Worm (Caenorhabditis elegans) whole organism, L1 larva: ENCODE data around the gene srx-120.

ENCODE experiments used
- C04F5.9 ChIP-seq: sonication (generic microtip); optimal IDR thresholded peaks from 2 replicates; lab custom pipeline; 2016; ENCODE audit warnings: missing genetic modification characterization, missing compliant biosample characterization
- Y116A8C.19 ChIP-seq: sonication (generic microtip); optimal IDR thresholded peaks from 2 replicates; lab custom pipeline; 2016; ENCODE audit warnings: missing compliant biosample characterization, missing genetic modification characterization, borderline replicate concordance
- aly-2 ChIP-seq: fragments of 150-350 bp; optimal IDR thresholded peaks from 2 replicates; lab custom pipeline; 2014; ENCODE audit warnings: missing biosample characterization, missing genetic modification characterization
- ama-1 ChIP-seq: fragments of 150-350 bp; optimal IDR thresholded peaks from 2 replicates; lab custom pipeline; 2014
- ceh-82 ChIP-seq, 3 experiments: fragments of 150-350 bp in 1 of 3; sonication (generic microtip) in 2 of 3; optimal IDR thresholded peaks; 2 replicates each; lab custom pipeline; 2014 to 2017; ENCODE audit warnings: missing biosample characterization in 3 of 3, missing genetic modification characterization in 3 of 3
- dpl-1 ChIP-seq, 3 experiments: fragments of 150-350 bp in 2 of 3; sonication (generic microtip) in 1 of 3; optimal IDR thresholded peaks; 2 replicates each; lab custom pipeline; 2014 to 2017; ENCODE audit warnings: missing biosample characterization in 3 of 3, missing genetic modification characterization in 3 of 3, missing genetic modification reagents in 3 of 3
- efl-1 ChIP-seq, 4 experiments: fragments of 150-350 bp; optimal IDR thresholded peaks in 3 of 4; peaks in 1 of 4; 1 replicate in 1 of 4; 2 replicates in 3 of 4; lab custom pipeline; 2014; ENCODE audit warnings: missing biosample characterization in 2 of 4, missing genetic modification characterization in 2 of 4, missing genetic modification reagents in 2 of 4
- efl-3 ChIP-seq: fragments of 200-800 bp; sonication (Bioruptor generic); optimal IDR thresholded peaks from 2 replicates; lab custom pipeline; 2018; ENCODE audit warnings: mild to moderate bottlenecking, missing genetic modification characterization, missing compliant biosample characterization
- elt-2 ChIP-seq: sonication (generic microtip); optimal IDR thresholded peaks from 2 replicates; lab custom pipeline; 2016; ENCODE audit warnings: missing genetic modification characterization, mild to moderate bottlenecking, inconsistent platforms, missing compliant biosample characterization, missing genetic modification reagents
- elt-3 ChIP-seq, 6 experiments: fragments of 150-350 bp in 1 of 6; sonication (generic microtip); optimal IDR thresholded peaks; 2 replicates each; lab custom pipeline; 2017 to 2018; ENCODE audit warnings: missing biosample characterization in 6 of 6, missing genetic modification characterization in 6 of 6, inconsistent platforms in 1 of 6
- fkh-4 ChIP-seq: sonication (generic microtip); optimal IDR thresholded peaks from 2 replicates; lab custom pipeline; 2016; ENCODE audit warnings: missing compliant biosample characterization, missing genetic modification characterization, borderline replicate concordance
- fos-1 ChIP-seq: fragments of 150-350 bp; optimal IDR thresholded peaks from 2 replicates; lab custom pipeline; 2014; ENCODE audit warnings: missing biosample characterization, missing genetic modification characterization
- hlh-17 ChIP-seq: fragments of 200-800 bp; sonication (Bioruptor generic); optimal IDR thresholded peaks from 2 replicates; lab custom pipeline; 2018; ENCODE audit warnings: missing genetic modification characterization, mild to moderate bottlenecking, missing compliant biosample characterization, moderate library complexity, borderline replicate concordance
- lin-13 ChIP-seq: fragments of 150-350 bp; optimal IDR thresholded peaks from 2 replicates; lab custom pipeline; 2014; ENCODE audit warnings: missing biosample characterization, missing genetic modification reagents, missing genetic modification characterization
- lin-35 ChIP-seq, 2 experiments: fragments of 150-350 bp; optimal IDR thresholded peaks; 2 replicates each; lab custom pipeline; 2014; ENCODE audit warnings: missing biosample characterization in 2 of 2, missing genetic modification characterization in 2 of 2, missing genetic modification reagents in 2 of 2
- lin-39 ChIP-seq: fragments of 150-350 bp; optimal IDR thresholded peaks from 2 replicates; lab custom pipeline; 2014; ENCODE audit warnings: missing biosample characterization, missing genetic modification reagents, missing genetic modification characterization
- lir-3 ChIP-seq: sonication (generic microtip); optimal IDR thresholded peaks from 2 replicates; lab custom pipeline; 2016; ENCODE audit warnings: mild to moderate bottlenecking, missing genetic modification characterization, moderate library complexity, missing compliant biosample characterization; ENCODE audit not compliant: poor library complexity
- nhr-11 ChIP-seq: fragments of 150-350 bp; optimal IDR thresholded peaks from 2 replicates; lab custom pipeline; 2014; ENCODE audit warnings: missing biosample characterization, missing genetic modification characterization
- nhr-28 ChIP-seq: fragments of 150-350 bp; optimal IDR thresholded peaks from 2 replicates; lab custom pipeline; 2014; ENCODE audit warnings: missing biosample characterization, missing genetic modification characterization
- nhr-76 ChIP-seq: sonication (generic microtip); optimal IDR thresholded peaks from 2 replicates; lab custom pipeline; 2017; ENCODE audit warnings: missing biosample characterization, missing genetic modification characterization
- nhr-77 ChIP-seq: fragments of 150-350 bp; optimal IDR thresholded peaks from 2 replicates; lab custom pipeline; 2014; ENCODE audit warnings: missing biosample characterization, missing genetic modification characterization
- nhr-84 ChIP-seq: sonication (generic microtip); optimal IDR thresholded peaks from 2 replicates; lab custom pipeline; 2017; ENCODE audit warnings: missing biosample characterization, missing genetic modification characterization
- nhr-85 ChIP-seq: sonication (generic microtip); peaks from one replicate; lab custom pipeline; 2016; ENCODE audit warnings: missing genetic modification characterization, inconsistent platforms, missing compliant biosample characterization
- pag-3 ChIP-seq: sonication (generic microtip); optimal IDR thresholded peaks from 2 replicates; lab custom pipeline; 2017; ENCODE audit warnings: missing genetic modification characterization, mild to moderate bottlenecking, missing compliant biosample characterization, antibody characterized with exemption, borderline replicate concordance; ENCODE audit not compliant: insufficient read depth
- skn-1 ChIP-seq: fragments of 150-350 bp; optimal IDR thresholded peaks from 2 replicates; lab custom pipeline; 2014; ENCODE audit warnings: missing biosample characterization, missing genetic modification characterization
- snu-23 ChIP-seq: sonication (generic microtip); optimal IDR thresholded peaks from 2 replicates; lab custom pipeline; 2016; ENCODE audit warnings: missing genetic modification characterization, missing compliant biosample characterization
- sox-4 ChIP-seq: sonication (generic microtip); optimal IDR thresholded peaks from 2 replicates; lab custom pipeline; 2016; ENCODE audit warnings: missing genetic modification characterization, missing compliant biosample characterization
- sptf-1 ChIP-seq: fragments of 150-350 bp; optimal IDR thresholded peaks from 2 replicates; lab custom pipeline; 2014; ENCODE audit warnings: missing biosample characterization, missing genetic modification characterization
- sup-37 ChIP-seq: fragments of 200-800 bp; sonication (Bioruptor generic); optimal IDR thresholded peaks from 2 replicates; lab custom pipeline; 2018; ENCODE audit warnings: mild to moderate bottlenecking, missing genetic modification characterization, missing compliant biosample characterization
- swsn-7 ChIP-seq: sonication (generic microtip); optimal IDR thresholded peaks from 2 replicates; lab custom pipeline; 2016; ENCODE audit warnings: missing genetic modification characterization, missing compliant biosample characterization
- unc-86 ChIP-seq: sonication (generic microtip); optimal IDR thresholded peaks from 2 replicates; lab custom pipeline; 2016; ENCODE audit warnings: missing genetic modification characterization, missing compliant biosample characterization
- unc-98 ChIP-seq: fragments of 200-800 bp; sonication (Bioruptor generic); IDR thresholded peaks from 2 replicates; pipeline ENCODE4 v1.3.6; 2022; ENCODE audit warnings: missing genetic modification characterization, missing compliant biosample characterization
- xbp-1 ChIP-seq: sonication (generic microtip); optimal IDR thresholded peaks from 2 replicates; lab custom pipeline; 2016; ENCODE audit warnings: missing genetic modification characterization, missing compliant biosample characterization
- zag-1 ChIP-seq: fragments of 150-350 bp; optimal IDR thresholded peaks from 2 replicates; lab custom pipeline; 2014; ENCODE audit warnings: missing biosample characterization, missing genetic modification characterization
- ztf-11 ChIP-seq, 2 experiments: sonication (generic microtip); optimal IDR thresholded peaks; 2 replicates each; lab custom pipeline; 2016 to 2017; ENCODE audit warnings: missing genetic modification characterization in 2 of 2, missing biosample characterization in 1 of 2, missing compliant biosample characterization in 1 of 2
- ztf-4 ChIP-seq: fragments of 150-350 bp; optimal IDR thresholded peaks from 2 replicates; lab custom pipeline; 2014; ENCODE audit warnings: missing biosample characterization, missing genetic modification characterization

The srx-120 gene

DNA sequence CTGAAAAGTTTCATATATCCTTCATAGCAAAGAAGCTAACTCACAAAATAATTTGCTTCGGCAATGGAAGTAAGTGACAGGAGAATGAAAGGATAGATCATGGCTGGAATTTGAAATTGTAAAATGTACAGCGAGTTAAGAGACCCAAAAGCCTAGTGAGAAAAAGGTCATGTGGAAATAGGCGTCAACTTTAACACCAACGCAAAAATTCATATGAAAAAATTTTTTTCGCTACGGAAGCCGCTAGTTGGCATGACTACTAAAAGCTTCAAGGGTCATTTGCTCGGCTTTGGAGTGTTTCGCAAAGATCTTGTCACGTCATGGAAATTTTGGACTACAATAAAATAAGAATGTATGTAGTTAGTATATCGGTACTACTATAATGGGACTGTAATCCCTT, 39.5 kb downstream of the srx-120 start, which contains the start of gene Y38E10A.1:
Y38E10A.1 (minus strand) TSS at position 101 of the 400 bp plus-strand sequence.
- TF ChIP-seq Y116A8C.19 (no peak), sup-37 (GFP tag; lab: Kevin White, UChicago) (no peak), nhr-84 (tag; lab: Kevin White, UChicago) (no peak), unc-98 (no peak), pag-3 (no peak), fkh-4 (tag; lab: Kevin White, UChicago) (no peak), ztf-11 (tag; optimal IDR thresholded peaks at IDR 0.05; lab: Kevin White, UChicago) (no peak), efl-3 (GFP tag; lab: Kevin White, UChicago) (no peak), nhr-76 (tag; lab: Kevin White, UChicago) (no peak), skn-1 (tag; lab: Kevin White, UChicago) (no peak)

DNA sequence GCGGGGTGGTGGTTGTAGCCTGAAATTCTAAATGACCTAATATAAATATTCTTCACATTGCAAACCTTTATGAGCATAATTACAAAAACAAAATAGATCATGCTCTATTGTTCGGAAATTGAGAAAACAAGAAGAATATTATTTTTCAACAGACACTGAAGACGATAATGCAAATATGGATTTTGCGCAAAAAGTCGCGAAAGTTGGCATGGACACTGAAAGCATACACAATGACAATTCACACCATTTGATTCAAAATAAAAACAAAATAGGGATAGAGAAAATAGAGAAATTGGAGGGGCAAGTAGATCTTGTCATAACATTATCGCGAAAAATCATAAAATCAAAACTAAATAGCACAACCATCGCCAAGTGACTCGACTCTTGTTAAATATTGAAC, 41.7 kb downstream of the srx-120 start, which contains the start of gene Y38E10A.35:
Y38E10A.35 (minus strand) TSS at position 101 of the 400 bp plus-strand sequence.
- no peak for TF ChIP-seq pag-3
- TF ChIP-seq nhr-11 (tag; lab: Kevin White, UChicago), result no peak
- no peak for TF ChIP-seq C04F5.9 (tag; lab: Kevin White, UChicago)
- no peak for TF ChIP-seq sup-37 (GFP tag; lab: Kevin White, UChicago)
- no peak for TF ChIP-seq aly-2 (tag; lab: Kevin White, UChicago)
- TF ChIP-seq lin-35 (GFP tag; optimal IDR thresholded peaks at IDR 0.05; lab: Kevin White, UChicago), result no peak
- no peak for TF ChIP-seq skn-1 (tag; lab: Kevin White, UChicago)
- no peak for TF ChIP-seq ztf-4
- no peak for TF ChIP-seq hlh-17
- no peak for TF ChIP-seq lir-3 (tag; lab: Kevin White, UChicago)

DNA sequence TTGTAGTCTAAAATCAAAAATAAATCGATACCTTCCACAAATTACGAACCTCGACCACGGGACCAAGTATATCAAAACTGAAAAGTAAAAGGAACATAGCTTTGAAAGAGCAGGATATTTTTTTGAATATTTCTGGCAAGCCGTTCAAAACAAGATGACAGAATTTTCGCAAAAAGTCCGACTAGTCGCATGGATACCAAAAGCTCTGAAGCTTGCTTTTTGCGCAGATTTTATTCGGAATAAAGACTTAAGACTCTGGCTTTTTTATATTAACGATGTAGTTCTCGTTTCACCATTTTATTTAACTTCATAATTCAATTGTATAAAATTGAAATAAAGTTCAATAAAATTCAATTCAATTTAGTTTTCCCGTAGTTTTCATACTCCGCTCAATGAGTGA, 42.5 kb downstream of the srx-120 start, which contains the start of gene Y38E10A.2:
Y38E10A.2 (minus strand) TSS at position 101 of the 400 bp plus-strand sequence.
- TF ChIP-seq fos-1 (no peak), snu-23 (GFP tag; lab: Kevin White, UChicago) (no peak), zag-1 (tag; lab: Kevin White, UChicago) (no peak), sptf-1 (no peak), nhr-77 (tag; lab: Kevin White, UChicago) (no peak), lin-13 (GFP tag; lab: Kevin White, UChicago) (no peak), elt-3 (tag; optimal IDR thresholded peaks at IDR 0.05; lab: Kevin White, UChicago) (no peak), fkh-4 (tag; lab: Kevin White, UChicago) (no peak), ceh-82 (tag; optimal IDR thresholded peaks at IDR 0.05; lab: Kevin White, UChicago) (no peak), unc-86 (no peak), nhr-11 (tag; lab: Kevin White, UChicago) (no peak), nhr-28 (no peak), nhr-85 (tag; lab: Kevin White, UChicago) (no peak), swsn-7 (tag; lab: Kevin White, UChicago) (no peak), dpl-1 (GFP tag; optimal IDR thresholded peaks at IDR 0.05; lab: Kevin White, UChicago) (no peak), xbp-1 (no peak)

DNA sequence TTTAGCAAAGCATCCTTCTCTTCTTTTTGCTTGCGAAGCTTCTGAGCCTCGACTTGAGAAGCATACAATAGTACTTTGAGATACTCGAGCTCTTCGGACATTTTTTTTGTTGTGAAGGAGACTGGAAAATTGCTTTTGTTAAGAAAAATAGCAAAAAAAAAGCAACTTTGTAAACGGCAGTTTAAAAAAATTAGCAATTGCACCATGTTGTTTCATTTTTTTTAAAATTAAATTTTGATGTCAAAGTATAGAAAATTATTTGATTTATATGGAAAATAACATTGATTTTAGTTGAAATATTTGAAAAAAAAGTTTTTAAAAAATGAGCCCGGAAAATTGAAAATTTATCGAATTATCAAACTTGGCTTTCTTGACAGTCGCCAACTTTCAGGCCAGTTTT, 43.6 kb downstream of the srx-120 start, which contains the start of gene Y38E10A.3:
Y38E10A.3 (minus strand) TSS at position 101 of the 400 bp plus-strand sequence.
- no peak for TF ChIP-seq sox-4 (tag; lab: Kevin White, UChicago)
- no peak for TF ChIP-seq ceh-82 (tag; optimal IDR thresholded peaks at IDR 0.05; lab: Kevin White, UChicago)
- no peak for TF ChIP-seq efl-1 (optimal IDR thresholded peaks at IDR 0.05; lab: Kevin White, UChicago)
- peak in 1 of 2 experiments; percentile 59 for TF ChIP-seq efl-1 (GFP tag; optimal IDR thresholded peaks at IDR 0.05 in 1 of 2; lab: Kevin White, UChicago)
- TF ChIP-seq lin-39, result no peak

DNA sequence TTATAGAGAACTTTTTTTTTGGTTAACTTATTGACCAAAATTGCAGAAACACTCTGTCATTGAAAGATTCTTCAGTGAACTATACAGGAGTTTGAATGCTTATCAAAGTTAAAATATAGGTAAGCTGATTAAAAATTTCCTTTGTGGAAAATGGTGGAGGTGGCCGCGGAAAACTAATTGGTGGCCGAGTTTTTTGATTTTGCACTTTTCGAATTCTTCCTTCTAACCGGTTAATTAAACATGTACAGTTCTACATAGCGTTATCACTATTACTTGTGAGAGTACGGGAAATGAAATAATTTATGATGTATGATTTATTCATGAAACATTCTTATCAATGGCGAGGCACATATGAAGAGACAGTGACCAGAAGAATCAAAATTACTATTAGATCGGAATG, 46.7 kb downstream of the srx-120 start, which contains the start of gene clec-8:
clec-8 (minus strand) TSS at position 308 of the 400 bp plus-strand sequence.
- no peak for TF ChIP-seq ama-1 (lab: Kevin White, UChicago)
- TF ChIP-seq elt-2 (tag; lab: Kevin White, UChicago), result peak; percentile 72
